Worm (Caenorhabditis elegans): ENCODE data around the gene swsn-4.
A peak's percentile ranks its signal among the peaks of the same experiment; 100 is the strongest.

The swsn-4 gene

ce11 chrIV:11124674-11125073 lies 1.1 kb upstream of the swsn-4 start, which contains the start of gene spo-11:
Gene spo-11 (minus strand): TSS chrIV:11124862.
- peak; percentile 3 for TF ChIP-seq F49E8.2 (tag; optimal IDR thresholded peaks at IDR 0.05; ENCODE audit: borderline replicate concordance)
- TF ChIP-seq egl-43 (GFP tag; IDR thresholded peaks at IDR 0.05), result no peak

DNA sequence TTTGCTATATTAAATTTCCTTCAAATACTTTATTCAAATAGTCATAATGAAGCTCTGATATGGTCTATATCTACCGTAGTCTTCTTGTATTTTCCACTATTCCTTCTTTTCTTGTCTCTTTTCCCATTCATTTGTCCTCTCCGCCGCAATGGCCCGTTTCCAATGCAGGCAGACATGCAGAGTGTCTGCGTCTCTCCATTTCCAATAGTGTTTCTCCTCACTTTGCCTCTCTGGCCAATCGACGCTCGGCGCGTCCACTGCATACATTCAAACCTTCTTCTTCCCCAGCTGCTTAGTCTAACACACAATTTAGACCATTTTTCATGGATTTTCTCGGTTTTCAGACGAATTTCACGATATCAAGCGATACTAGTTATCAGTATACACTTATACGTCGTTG lies 624 bp upstream of the swsn-4 start:
- TF ChIP-seq mep-1 (tag; optimal IDR thresholded peaks at IDR 0.05) (peak; percentile 46), lir-3 (tag; optimal IDR thresholded peaks at IDR 0.05) (no peak), lin-39 (tag; optimal IDR thresholded peaks at IDR 0.05) (no peak), zfp-2 (tag; optimal IDR thresholded peaks at IDR 0.05) (no peak), mes-2 (tag; optimal IDR thresholded peaks at IDR 0.05; ENCODE audit: poor library complexity, severe bottlenecking) (peak; percentile 66), ceh-44 (GFP tag; IDR thresholded peaks at IDR 0.05) (no peak), Y105C5A.15 (GFP tag; IDR thresholded peaks at IDR 0.05) (no peak), mxl-2 (GFP tag; conservative IDR thresholded peaks at IDR 0.05) (no peak), ces-1 (GFP tag; optimal IDR thresholded peaks at IDR 0.05) (no peak), hlh-11 (tag; optimal IDR thresholded peaks at IDR 0.05) (peak; percentile 39), tra-1 (GFP tag; IDR thresholded peaks at IDR 0.05) (no peak), aha-1 (tag) (peak; percentile 74), lsy-2 (tag; optimal IDR thresholded peaks at IDR 0.05) (peak in 1 of 2 experiments; percentile 70), pha-4 (GFP tag; IDR thresholded peaks at IDR 0.05) (no peak), pha-4 (tag; optimal IDR thresholded peaks at IDR 0.05) (no peak), R02D3.7 (tag; optimal IDR thresholded peaks at IDR 0.05) (no peak), daf-16 (GFP tag; optimal IDR thresholded peaks at IDR 0.05) (no peak), daf-16 (tag; optimal IDR thresholded peaks at IDR 0.05) (peak; percentile 16), duxl-1 (tag; optimal IDR thresholded peaks at IDR 0.05; ENCODE audit: poor library complexity) (no peak), hmg-1.1 (GFP tag; IDR thresholded peaks at IDR 0.05) (peak; percentile 67), php-3 (GFP tag; IDR thresholded peaks at IDR 0.05) (no peak), ceh-82 (tag; optimal IDR thresholded peaks at IDR 0.05) (no peak), mxl-3 (GFP tag; optimal IDR thresholded peaks at IDR 0.05) (peak; percentile 32), jun-1 (tag; optimal IDR thresholded peaks at IDR 0.05) (no peak), nhr-48 (tag; optimal IDR thresholded peaks at IDR 0.05) (no peak), rbr-2 (tag; optimal IDR thresholded peaks at IDR 0.05) (peak; percentile 12)

ce11 chrIV:11125604-11126003 lies 220 bp upstream of the swsn-4 start:
- TF ChIP-seq unc-62 (GFP tag; optimal IDR thresholded peaks at IDR 0.05 in 1 of 2), result peak in 1 of 2 experiments; percentile 33
- no peak for TF ChIP-seq unc-62 (tag; optimal IDR thresholded peaks at IDR 0.05)
- no peak for TF ChIP-seq F49E8.2 (tag; optimal IDR thresholded peaks at IDR 0.05; ENCODE audit: borderline replicate concordance)
- TF ChIP-seq nhr-28 (tag; optimal IDR thresholded peaks at IDR 0.05), result peak; percentile 15
- peak; percentile 73 for TF ChIP-seq dpl-1 (GFP tag; optimal IDR thresholded peaks at IDR 0.05)

DNA sequence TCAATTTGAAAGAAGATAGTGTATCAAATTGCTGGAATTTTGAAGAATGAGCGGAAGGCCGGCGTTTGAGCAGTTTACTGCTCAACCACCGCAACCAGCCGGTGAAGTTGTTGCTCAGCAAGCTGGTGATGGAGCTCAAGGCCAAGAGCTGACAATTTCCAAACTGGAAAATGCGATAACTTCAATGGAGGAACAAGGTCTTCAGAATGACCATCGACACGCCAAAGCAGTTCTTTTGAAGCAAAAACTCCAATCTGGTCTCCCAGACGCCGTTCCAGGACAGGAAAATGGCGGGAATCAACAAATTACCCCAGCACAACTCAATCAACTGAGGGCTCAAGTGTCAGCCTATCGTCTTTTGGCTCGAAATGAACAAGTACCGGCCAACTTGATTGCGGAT lies 204 bp downstream of the swsn-4 start:
- TF ChIP-seq unc-62 (GFP tag; optimal IDR thresholded peaks at IDR 0.05 in 1 of 2), result peak in 1 of 2 experiments; percentile 92
- TF ChIP-seq unc-62 (tag; optimal IDR thresholded peaks at IDR 0.05), result no peak
- TF ChIP-seq zip-2 (tag; optimal IDR thresholded peaks at IDR 0.05), result no peak
- TF ChIP-seq R02D3.7 (tag; optimal IDR thresholded peaks at IDR 0.05), result no peak
- TF ChIP-seq set-16 (GFP tag; IDR thresholded peaks at IDR 0.05), result 0 out of 2 replicates have a peak, but pooled peaks have one; percentile 6
- no peak for TF ChIP-seq F37D6.2 (tag; optimal IDR thresholded peaks at IDR 0.05)

DNA sequence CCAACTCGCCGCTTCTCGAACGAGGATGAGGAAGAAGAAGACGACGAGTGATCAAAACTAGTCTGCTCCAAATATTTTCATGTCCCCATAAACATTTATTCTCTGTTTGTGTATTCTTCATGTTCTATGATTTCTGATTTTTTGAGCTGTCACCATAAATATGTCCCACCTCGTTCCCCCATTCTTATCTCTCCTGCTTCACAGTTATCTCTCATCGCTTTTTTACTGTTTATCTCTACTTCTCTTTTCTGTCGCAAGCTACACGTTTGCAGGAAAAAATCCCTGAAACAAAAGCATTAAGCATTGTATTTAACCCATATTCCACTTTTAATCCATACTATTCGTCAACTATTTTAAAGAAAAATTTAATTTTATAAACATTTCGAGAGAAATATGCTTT lies 5.0 kb downstream of the swsn-4 start:
- TF ChIP-seq ceh-62 (tag; optimal IDR thresholded peaks at IDR 0.05) (no peak), lsy-2 (tag; optimal IDR thresholded peaks at IDR 0.05) (peak in 1 of 2 experiments; percentile 12), daf-16 (GFP tag; optimal IDR thresholded peaks at IDR 0.05) (no peak), daf-16 (tag; optimal IDR thresholded peaks at IDR 0.05) (peak; percentile 83), nhr-77 (tag; optimal IDR thresholded peaks at IDR 0.05) (peak; percentile 32), mxl-2 (GFP tag; conservative IDR thresholded peaks at IDR 0.05) (no peak), nhr-28 (tag; optimal IDR thresholded peaks at IDR 0.05) (peak; percentile 20), dve-1 (tag; optimal IDR thresholded peaks at IDR 0.05; ENCODE audit: insufficient read depth) (peak; percentile 69), mep-1 (tag; optimal IDR thresholded peaks at IDR 0.05) (peak; percentile 47)
